Worm (Caenorhabditis elegans) whole organism, mixed stage, embryonic: Measurements from ENCODE around the gene rpl-3.

ENCODE experiments used
- M03D4.4 ChIP-seq: sonication (generic microtip); optimal IDR thresholded peaks from 2 replicates; lab custom pipeline; 2017; ENCODE audit warnings: mild to moderate bottlenecking, missing genetic modification characterization, missing compliant biosample characterization
- bed-3 ChIP-seq: fragments of 200-800 bp; sonication (Bioruptor generic); optimal IDR thresholded peaks from 3 replicates; lab custom pipeline; 2018; ENCODE audit warnings: mild to moderate bottlenecking, missing genetic modification characterization, moderate library complexity, missing compliant biosample characterization
- blmp-1 ChIP-seq: fragments of 150-350 bp; optimal IDR thresholded peaks from 2 replicates; lab custom pipeline; 2014; ENCODE audit warnings: missing biosample characterization, missing genetic modification characterization
- ceh-39 ChIP-seq: fragments of 150-350 bp; optimal IDR thresholded peaks from 2 replicates; lab custom pipeline; 2014; ENCODE audit warnings: missing biosample characterization, missing genetic modification characterization
- ceh-43 ChIP-seq: fragments of 200-800 bp; sonication (Bioruptor generic); optimal IDR thresholded peaks from 2 replicates; lab custom pipeline; 2018; ENCODE audit warnings: mild to moderate bottlenecking, missing genetic modification characterization, moderate library complexity, missing compliant biosample characterization
- ceh-83 ChIP-seq: fragments of 200-800 bp; sonication (Bioruptor generic); optimal IDR thresholded peaks from 2 replicates; lab custom pipeline; 2018; ENCODE audit warnings: mild to moderate bottlenecking, missing genetic modification characterization, missing compliant biosample characterization
- ces-1 ChIP-seq: fragments of 150-350 bp; optimal IDR thresholded peaks from 2 replicates; lab custom pipeline; 2014; ENCODE audit warnings: missing biosample characterization, missing genetic modification reagents, missing genetic modification characterization
- cnd-1 ChIP-seq: fragments of 200-800 bp; sonication (Bioruptor generic); optimal IDR thresholded peaks from 2 replicates; lab custom pipeline; 2018; ENCODE audit warnings: mild to moderate bottlenecking, missing genetic modification characterization, missing compliant biosample characterization
- drap-1 ChIP-seq: fragments of 200-800 bp; sonication (Bioruptor generic); optimal IDR thresholded peaks from 3 replicates; lab custom pipeline; 2018; ENCODE audit warnings: mild to moderate bottlenecking, missing genetic modification characterization, missing compliant biosample characterization
- elt-1 ChIP-seq: sonication (generic microtip); optimal IDR thresholded peaks from 2 replicates; lab custom pipeline; 2017; ENCODE audit warnings: missing genetic modification characterization, mild to moderate bottlenecking, missing compliant biosample characterization, antibody characterized with exemption, moderate library complexity, borderline replicate concordance; ENCODE audit not compliant: insufficient read depth
- elt-3 ChIP-seq: fragments of 150-350 bp; optimal IDR thresholded peaks from 2 replicates; lab custom pipeline; 2014; ENCODE audit warnings: missing biosample characterization, missing genetic modification characterization
- flh-1 ChIP-seq: fragments of 200-800 bp; sonication (Bioruptor generic); optimal IDR thresholded peaks from 2 replicates; lab custom pipeline; 2018; ENCODE audit warnings: mild to moderate bottlenecking, missing genetic modification characterization, moderate library complexity, missing compliant biosample characterization
- ham-2 ChIP-seq: fragments of 200-800 bp; sonication (Bioruptor generic); optimal IDR thresholded peaks from 2 replicates; lab custom pipeline; 2018; ENCODE audit warnings: mild to moderate bottlenecking, missing genetic modification characterization, missing compliant biosample characterization
- hlh-1 ChIP-seq: fragments of 150-350 bp; optimal IDR thresholded peaks from 2 replicates; lab custom pipeline; 2014; ENCODE audit warnings: missing biosample characterization, missing genetic modification reagents, missing genetic modification characterization
- lin-13 ChIP-seq: fragments of 150-350 bp; optimal IDR thresholded peaks from 2 replicates; lab custom pipeline; 2014; ENCODE audit warnings: missing biosample characterization, missing genetic modification characterization
- lin-32 ChIP-seq: fragments of 200-800 bp; sonication (Bioruptor generic); optimal IDR thresholded peaks from 2 replicates; lab custom pipeline; 2018; ENCODE audit warnings: mild to moderate bottlenecking, missing genetic modification characterization, missing compliant biosample characterization
- lsy-2 ChIP-seq: fragments of 150-350 bp; optimal IDR thresholded peaks from 2 replicates; lab custom pipeline; 2014; ENCODE audit warnings: missing biosample characterization, missing genetic modification characterization
- mab-5 ChIP-seq: fragments of 150-350 bp; optimal IDR thresholded peaks from 2 replicates; lab custom pipeline; 2014; ENCODE audit warnings: missing biosample characterization, missing genetic modification characterization
- mep-1 ChIP-seq: fragments of 150-350 bp; optimal IDR thresholded peaks from 2 replicates; lab custom pipeline; 2017; ENCODE audit warnings: missing biosample characterization, missing genetic modification reagents, missing genetic modification characterization, inconsistent platforms
- mls-2 ChIP-seq: sonication (generic microtip); optimal IDR thresholded peaks from 2 replicates; lab custom pipeline; 2016; ENCODE audit warnings: mild to moderate bottlenecking, missing genetic modification characterization, moderate library complexity, missing compliant biosample characterization
- nhr-12 ChIP-seq: fragments of 150-350 bp; optimal IDR thresholded peaks from 2 replicates; lab custom pipeline; 2014; ENCODE audit warnings: missing biosample characterization, missing genetic modification characterization
- nhr-2 ChIP-seq: fragments of 150-350 bp; optimal IDR thresholded peaks from 2 replicates; lab custom pipeline; 2014; ENCODE audit warnings: missing biosample characterization, missing genetic modification characterization
- nhr-237 ChIP-seq: fragments of 150-350 bp; optimal IDR thresholded peaks from 2 replicates; lab custom pipeline; 2014; ENCODE audit warnings: missing biosample characterization, missing genetic modification characterization
- nhr-28 ChIP-seq: fragments of 150-350 bp; optimal IDR thresholded peaks from 2 replicates; lab custom pipeline; 2014; ENCODE audit warnings: missing biosample characterization, missing genetic modification characterization
- nhr-76 ChIP-seq: sonication (generic microtip); optimal IDR thresholded peaks from 2 replicates; lab custom pipeline; 2017; ENCODE audit warnings: missing biosample characterization, missing genetic modification characterization
- pha-4 ChIP-seq: fragments of 150-350 bp; optimal IDR thresholded peaks from 2 replicates; lab custom pipeline; 2018; ENCODE audit warnings: missing biosample characterization, missing genetic modification reagents, missing genetic modification characterization
- sem-2 ChIP-seq: fragments of 200-800 bp; sonication (Bioruptor generic); optimal IDR thresholded peaks from 2 replicates; lab custom pipeline; 2018; ENCODE audit warnings: mild to moderate bottlenecking, missing genetic modification characterization, missing compliant biosample characterization
- snpc-4 ChIP-seq: fragments of 150-350 bp; optimal IDR thresholded peaks from 2 replicates; lab custom pipeline; 2014; ENCODE audit warnings: missing biosample characterization, missing genetic modification characterization
- sptf-1 ChIP-seq: sonication (generic microtip); optimal IDR thresholded peaks from 2 replicates; lab custom pipeline; 2017; ENCODE audit warnings: mild to moderate bottlenecking, missing genetic modification characterization, moderate library complexity, missing compliant biosample characterization
- tbx-8 ChIP-seq: fragments of 200-800 bp; sonication (Bioruptor generic); optimal IDR thresholded peaks from 2 replicates; lab custom pipeline; 2018; ENCODE audit warnings: mild to moderate bottlenecking, missing genetic modification characterization, moderate library complexity, missing compliant biosample characterization
- unc-120 ChIP-seq: sonication (generic microtip); optimal IDR thresholded peaks from 2 replicates; lab custom pipeline; 2017; ENCODE audit warnings: missing genetic modification characterization, missing compliant biosample characterization; ENCODE audit not compliant: poor library complexity, severe bottlenecking
- unc-39 ChIP-seq: fragments of 150-350 bp; optimal IDR thresholded peaks from 2 replicates; lab custom pipeline; 2014; ENCODE audit warnings: missing biosample characterization, missing genetic modification characterization
- unc-62 ChIP-seq: fragments of 150-350 bp; optimal IDR thresholded peaks from 2 replicates; lab custom pipeline; 2014; ENCODE audit warnings: missing biosample characterization, missing genetic modification reagents, missing genetic modification characterization
- zip-8 ChIP-seq: fragments of 150-350 bp; optimal IDR thresholded peaks from 2 replicates; lab custom pipeline; 2014; ENCODE audit warnings: missing biosample characterization, missing genetic modification characterization
- ztf-11 ChIP-seq: fragments of 150-350 bp; optimal IDR thresholded peaks from 2 replicates; lab custom pipeline; 2014; ENCODE audit warnings: missing biosample characterization, missing genetic modification characterization

Gene rpl-3

DNA sequence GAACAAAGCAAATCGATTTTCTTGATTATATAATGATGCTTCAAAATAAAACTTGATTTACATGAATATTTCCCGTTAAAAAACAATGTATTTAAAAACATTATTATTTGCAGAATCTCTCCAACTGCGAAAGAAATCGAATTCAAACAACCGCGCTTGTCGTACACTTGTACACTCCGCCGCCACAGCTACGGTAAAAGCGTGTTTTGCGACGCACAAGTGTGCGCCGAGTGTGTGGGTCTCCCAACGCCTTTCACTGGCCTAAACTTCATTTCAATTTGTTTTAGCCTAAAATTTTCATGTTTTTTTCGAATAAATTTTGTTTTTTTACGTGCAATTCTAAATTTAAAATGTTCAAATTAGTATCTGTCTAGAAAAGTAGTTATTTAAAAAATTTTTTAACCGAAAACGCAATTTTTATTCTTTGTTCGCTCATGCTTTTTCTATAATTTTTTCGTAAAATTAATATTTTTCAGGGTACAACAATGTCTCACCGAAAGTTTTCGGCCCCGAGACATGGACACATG, at the start of gene rpl-3:
TSS of gene rpl-3 (plus strand) at position 477 of the 527 bp plus-strand sequence.
- TF ChIP-seq nhr-12 (tag; lab: Kevin White, UChicago) (peak; percentile 98), unc-120 (tag; lab: Kevin White, UChicago) (peak; percentile 99), zip-8 (peak; percentile 10), mep-1 (tag; lab: Kevin White, UChicago) (peak; percentile 100), cnd-1 (tag; lab: Kevin White, UChicago) (peak; percentile 99), lsy-2 (peak; percentile 100), hlh-1 (tag; lab: Kevin White, UChicago) (peak; percentile 92), nhr-2 (tag; lab: Kevin White, UChicago) (peak; percentile 79), ztf-11 (tag; lab: Kevin White, UChicago) (peak; percentile 97), ceh-83 (peak; percentile 97), pha-4 (tag; lab: Kevin White, UChicago) (peak; percentile 100), nhr-76 (tag; lab: Kevin White, UChicago) (peak; percentile 14), unc-39 (tag; lab: Kevin White, UChicago) (peak; percentile 98), tbx-8 (peak; percentile 96), sptf-1 (peak; percentile 99), ceh-43 (GFP tag; lab: Kevin White, UChicago) (peak; percentile 96), drap-1 (peak; percentile 99), lin-32 (GFP tag; lab: Kevin White, UChicago) (peak; percentile 81), flh-1 (GFP tag; lab: Kevin White, UChicago) (peak; percentile 78), M03D4.4 (peak; percentile 98), elt-1 (tag; lab: Kevin White, UChicago) (peak; percentile 90), mls-2 (peak; percentile 99), snpc-4 (tag; lab: Kevin White, UChicago) (no peak), bed-3 (GFP tag; lab: Kevin White, UChicago) (peak; percentile 85), elt-3 (tag; lab: Kevin White, UChicago) (peak; percentile 95), ham-2 (GFP tag; lab: Kevin White, UChicago) (peak; percentile 97), ceh-39 (peak; percentile 99), blmp-1 (tag; lab: Kevin White, UChicago) (peak; percentile 93), nhr-28 (tag; lab: Kevin White, UChicago) (peak; percentile 93), sem-2 (peak; percentile 80), ces-1 (GFP tag; lab: Kevin White, UChicago) (peak; percentile 97), unc-62 (GFP tag; lab: Kevin White, UChicago) (peak; percentile 97), lin-13 (tag; lab: Kevin White, UChicago) (peak; percentile 100), nhr-237 (tag; lab: Kevin White, UChicago) (peak; percentile 100), mab-5 (tag; lab: Kevin White, UChicago) (peak; percentile 86)

DNA sequence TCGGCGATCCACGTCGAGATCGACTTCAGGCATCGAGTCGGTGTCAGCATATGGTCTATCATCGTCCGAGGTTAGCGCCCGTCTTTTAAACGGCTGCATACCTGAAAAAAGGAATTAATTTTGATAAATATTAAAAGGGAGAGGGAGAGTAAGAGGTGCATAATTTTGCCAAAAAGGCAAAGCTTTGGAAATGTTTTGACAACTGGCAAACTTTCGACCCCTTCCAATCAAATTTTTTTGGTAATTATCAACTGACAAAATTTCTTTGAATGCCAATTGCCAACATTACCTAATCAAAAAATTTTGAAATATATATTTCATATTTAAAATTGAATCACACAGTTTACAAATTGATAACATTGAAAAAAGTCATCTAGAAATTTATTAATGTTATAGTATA, 48.1 kb upstream of the rpl-3 start, which contains the start of gene dpy-27:
TSS of gene dpy-27 (minus strand) at position 101 of the 400 bp plus-strand sequence.
- no peak for TF ChIP-seq nhr-237 (tag; lab: Kevin White, UChicago)
- no peak for TF ChIP-seq mab-5 (tag; lab: Kevin White, UChicago)
- TF ChIP-seq, all 35 proteins: peak for 0

DNA sequence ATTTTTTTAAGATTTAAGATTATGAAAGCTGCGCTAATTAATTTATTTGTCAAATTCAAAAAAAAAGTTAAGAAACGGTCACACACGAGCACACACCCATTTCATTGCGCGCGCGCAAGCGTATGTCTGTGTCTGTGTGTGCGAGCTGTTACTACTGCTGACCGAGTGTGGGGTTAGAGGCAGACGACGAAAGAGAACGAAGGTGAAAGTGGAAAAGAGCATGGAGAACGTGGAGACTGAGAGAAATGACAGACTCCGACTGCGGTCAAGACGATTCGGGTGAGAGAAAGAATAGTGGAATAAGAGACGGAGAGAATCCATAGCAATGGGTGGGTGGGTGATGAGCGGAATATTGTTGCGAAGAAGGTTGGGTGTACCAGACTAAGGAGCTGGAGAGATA, 47.5 kb upstream of the rpl-3 start:
- TF ChIP-seq lsy-2 (peak; percentile 15), unc-62 (GFP tag; lab: Kevin White, UChicago) (peak; percentile 74), snpc-4 (tag; lab: Kevin White, UChicago) (no peak), lin-32 (GFP tag; lab: Kevin White, UChicago) (peak; percentile 30), mls-2 (peak; percentile 46), pha-4 (tag; lab: Kevin White, UChicago) (peak; percentile 81), ceh-83 (no peak), nhr-76 (tag; lab: Kevin White, UChicago) (no peak), tbx-8 (no peak), hlh-1 (tag; lab: Kevin White, UChicago) (peak; percentile 45), cnd-1 (tag; lab: Kevin White, UChicago) (peak; percentile 69), drap-1 (peak; percentile 43), unc-39 (tag; lab: Kevin White, UChicago) (no peak), ceh-39 (peak; percentile 35), sem-2 (no peak), nhr-237 (tag; lab: Kevin White, UChicago) (peak; percentile 9), bed-3 (GFP tag; lab: Kevin White, UChicago) (no peak), nhr-12 (tag; lab: Kevin White, UChicago) (no peak), M03D4.4 (peak; percentile 11), nhr-2 (tag; lab: Kevin White, UChicago) (peak; percentile 80), blmp-1 (tag; lab: Kevin White, UChicago) (peak; percentile 90), mep-1 (tag; lab: Kevin White, UChicago) (peak; percentile 53), mab-5 (tag; lab: Kevin White, UChicago) (no peak), sptf-1 (peak; percentile 67), nhr-28 (tag; lab: Kevin White, UChicago) (no peak), ces-1 (GFP tag; lab: Kevin White, UChicago) (peak; percentile 42), flh-1 (GFP tag; lab: Kevin White, UChicago) (no peak), unc-120 (tag; lab: Kevin White, UChicago) (peak; percentile 84), lin-13 (tag; lab: Kevin White, UChicago) (peak; percentile 63), ceh-43 (GFP tag; lab: Kevin White, UChicago) (no peak), ztf-11 (tag; lab: Kevin White, UChicago) (no peak), ham-2 (GFP tag; lab: Kevin White, UChicago) (peak; percentile 64), elt-1 (tag; lab: Kevin White, UChicago) (no peak)
